Worm (Caenorhabditis elegans): ENCODE results near the gene his-32.

Gene his-32

DNA sequence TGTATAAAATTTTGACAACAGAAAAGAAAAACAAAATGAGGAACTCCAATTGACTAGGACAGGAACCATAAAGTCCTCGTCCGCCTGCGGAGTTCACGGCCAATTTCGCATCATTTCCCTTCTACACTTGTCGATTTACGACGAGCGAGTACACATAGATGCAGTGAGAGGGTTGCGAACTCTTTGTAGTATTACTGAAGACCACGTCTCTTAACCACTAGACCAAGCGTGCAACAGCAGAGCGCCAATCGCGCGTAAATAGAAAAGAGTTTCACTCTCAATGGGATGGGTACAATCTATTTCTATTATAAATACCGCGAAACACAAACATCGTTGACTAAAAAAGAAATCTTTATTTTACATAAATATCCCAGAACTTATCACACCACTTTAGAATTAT is 41.3 kb downstream of the his-32 start (continued):
- TF ChIP-seq ztf-7 (tag; optimal IDR thresholded peaks at IDR 0.05): peak; percentile 57
- no peak for TF ChIP-seq ZK546.5 (tag; optimal IDR thresholded peaks at IDR 0.05)
- peak; percentile 46 for TF ChIP-seq dpl-1 (GFP tag; optimal IDR thresholded peaks at IDR 0.05)
- no peak for TF ChIP-seq F44E2.7 (GFP tag; IDR thresholded peaks at IDR 0.05)
- TF ChIP-seq dmd-6 (GFP tag; IDR thresholded peaks at IDR 0.05): peak; percentile 74
- TF ChIP-seq cey-2 (tag; optimal IDR thresholded peaks at IDR 0.05; ENCODE audit: borderline replicate concordance, insufficient read depth): no peak
- TF ChIP-seq lin-13 (GFP tag; optimal IDR thresholded peaks at IDR 0.05): peak; percentile 71
- TF ChIP-seq lin-15B (tag; optimal IDR thresholded peaks at IDR 0.05): no peak
- TF ChIP-seq dmd-8 (GFP tag; IDR thresholded peaks at IDR 0.05): peak; percentile 67; the same call in 1 of the 2 replicates
- TF ChIP-seq dve-1 (tag; optimal IDR thresholded peaks at IDR 0.05; ENCODE audit: insufficient read depth): peak; percentile 76
- TF ChIP-seq nhr-41 (GFP tag; IDR thresholded peaks at IDR 0.05): peak; percentile 21; the same call in 1 of the 2 replicates
- TF ChIP-seq mxl-2 (GFP tag; conservative IDR thresholded peaks at IDR 0.05): no peak
- TF ChIP-seq Y5F2A.4 (GFP tag; optimal IDR thresholded peaks at IDR 0.05): peak; percentile 62
- peak; percentile 84 for TF ChIP-seq egl-43 (GFP tag; IDR thresholded peaks at IDR 0.05)
- peak; percentile 89 for TF ChIP-seq mes-2 (tag; optimal IDR thresholded peaks at IDR 0.05; ENCODE audit: poor library complexity, severe bottlenecking)
- peak; percentile 45 for TF ChIP-seq mxl-3 (GFP tag; optimal IDR thresholded peaks at IDR 0.05)
- TF ChIP-seq set-16 (GFP tag; IDR thresholded peaks at IDR 0.05): no peak
- no peak for TF ChIP-seq ceh-82 (tag; optimal IDR thresholded peaks at IDR 0.05)
- TF ChIP-seq zag-1 (tag; optimal IDR thresholded peaks at IDR 0.05): no peak
- TF ChIP-seq mdl-1 (tag; optimal IDR thresholded peaks at IDR 0.05): peak in 1 of 2 experiments; percentile 53
- peak; percentile 68 for TF ChIP-seq Y48G9A.11 (GFP tag; IDR thresholded peaks at IDR 0.05)
- TF ChIP-seq nhr-102 (tag; optimal IDR thresholded peaks at IDR 0.05): peak; percentile 61
- no peak for TF ChIP-seq ces-1 (GFP tag; optimal IDR thresholded peaks at IDR 0.05)
- peak; percentile 41; the same call in 1 of the 2 replicates for TF ChIP-seq ZK337.2 (GFP tag; IDR thresholded peaks at IDR 0.05)
- TF ChIP-seq zip-11 (GFP tag; IDR thresholded peaks at IDR 0.05): peak; percentile 54; the same call in 1 of the 2 replicates
- TF ChIP-seq zip-2 (tag; optimal IDR thresholded peaks at IDR 0.05): peak; percentile 13
- peak; percentile 50 for TF ChIP-seq jun-1 (tag; optimal IDR thresholded peaks at IDR 0.05)
- peak; percentile 21 for TF ChIP-seq zfp-2 (tag; optimal IDR thresholded peaks at IDR 0.05)
- TF ChIP-seq daf-19 (GFP tag; conservative IDR thresholded peaks at IDR 0.05): peak; percentile 88
- TF ChIP-seq F10B5.3 (tag; optimal IDR thresholded peaks at IDR 0.05): no peak
- TF ChIP-seq spr-1 (tag; optimal IDR thresholded peaks at IDR 0.05): peak; percentile 32
- TF ChIP-seq snpc-1.2 (GFP tag; IDR thresholded peaks at IDR 0.05): peak; percentile 85
- peak; percentile 57; the same call in 1 of the 2 replicates for TF ChIP-seq tra-1 (GFP tag; IDR thresholded peaks at IDR 0.05)
- peak; percentile 29 for TF ChIP-seq lir-3 (tag; optimal IDR thresholded peaks at IDR 0.05)
- TF ChIP-seq ceh-20 (GFP tag; IDR thresholded peaks at IDR 0.05): peak; percentile 57; the same call in 1 of the 2 replicates
- peak; percentile 53 for TF ChIP-seq F49E8.2 (tag; optimal IDR thresholded peaks at IDR 0.05; ENCODE audit: borderline replicate concordance)
- peak; percentile 51 for TF ChIP-seq spr-3 (GFP tag; optimal IDR thresholded peaks at IDR 0.05)
- TF ChIP-seq ceh-28 (tag; optimal IDR thresholded peaks at IDR 0.05): no peak
- peak; percentile 60 for TF ChIP-seq pqm-1 (tag; optimal IDR thresholded peaks at IDR 0.05)
- peak; percentile 88 for TF ChIP-seq hmg-1.1 (GFP tag; IDR thresholded peaks at IDR 0.05)
- peak; percentile 29 for TF ChIP-seq gei-8 (GFP tag; optimal IDR thresholded peaks at IDR 0.05)
- no peak for TF ChIP-seq sdz-12 (GFP tag; optimal IDR thresholded peaks at IDR 0.05)
- TF ChIP-seq nhr-10 (tag; optimal IDR thresholded peaks at IDR 0.05): no peak
- TF ChIP-seq fos-1 (tag; optimal IDR thresholded peaks at IDR 0.05): no peak
- peak; percentile 62; the same call in 1 of the 2 replicates for TF ChIP-seq zfp-3 (GFP tag; conservative IDR thresholded peaks at IDR 0.05)
- TF ChIP-seq mep-1 (tag; optimal IDR thresholded peaks at IDR 0.05): peak; percentile 87
- peak; percentile 74 for TF ChIP-seq vab-7 (GFP tag; IDR thresholded peaks at IDR 0.05)
- TF ChIP-seq lsy-2 (tag; optimal IDR thresholded peaks at IDR 0.05): peak in 1 of 2 experiments; percentile 4
- TF ChIP-seq lin-38 (GFP tag; IDR thresholded peaks at IDR 0.05): peak; percentile 79
- no peak for TF ChIP-seq nhr-25 (tag; optimal IDR thresholded peaks at IDR 0.05; ENCODE audit: borderline replicate concordance, insufficient read depth)
